Fruit fly (Drosophila melanogaster) whole organism, embryonic: ENCODE results near the gene dpr18.

Experiments
- Atf-2 ChIP-seq: fragments of 200-800 bp; sonication (Bioruptor generic); optimal IDR thresholded peaks from 2 replicates; lab custom pipeline; 2016; ENCODE audit warnings: missing biosample characterization, missing genetic modification characterization
- Awh ChIP-seq: fragments of 200-800 bp; sonication (Bioruptor generic); IDR thresholded peaks from 2 replicates; pipeline ENCODE4, ENCODE4 v1.3.6; 2022; ENCODE audit warnings: missing biosample characterization, missing genetic modification characterization
- Bgb ChIP-seq: fragments of 200-800 bp; sonication (Bioruptor generic); IDR thresholded peaks from 2 replicates; pipeline ENCODE4 v1.3.6; 2022; ENCODE audit warnings: missing biosample characterization, missing genetic modification characterization; ENCODE audit not compliant: partially characterized antibody
- CG1233 ChIP-seq: fragments of 200-800 bp; sonication (Bioruptor generic); optimal IDR thresholded peaks from 4 replicates; lab custom pipeline; 2018; ENCODE audit warnings: missing biosample characterization, mild to moderate bottlenecking, missing genetic modification characterization
- CG13123 ChIP-seq: fragments of 200-800 bp; sonication (Bioruptor generic); optimal IDR thresholded peaks from 2 replicates; lab custom pipeline; 2016; ENCODE audit warnings: missing biosample characterization, missing genetic modification characterization
- CG13296 ChIP-seq: fragments of 200-800 bp; sonication (Bioruptor generic); optimal IDR thresholded peaks from 3 replicates; lab custom pipeline; 2018; ENCODE audit warnings: missing biosample characterization, mild to moderate bottlenecking, missing genetic modification characterization
- CG13775 ChIP-seq: fragments of 200-800 bp; sonication (Bioruptor generic); optimal IDR thresholded peaks from 3 replicates; lab custom pipeline; 2017; ENCODE audit warnings: missing biosample characterization, mild to moderate bottlenecking, missing genetic modification characterization
- CG14050 ChIP-seq: fragments of 200-800 bp; sonication (Bioruptor generic); IDR thresholded peaks from 3 replicates; pipeline ENCODE4 v1.3.6; 2022; ENCODE audit warnings: missing biosample characterization, missing genetic modification characterization
- CG1603 ChIP-seq: fragments of 200-800 bp; sonication (Bioruptor generic); optimal IDR thresholded peaks from 2 replicates; lab custom pipeline; 2019; ENCODE audit warnings: missing biosample characterization, mild to moderate bottlenecking, missing genetic modification characterization, moderate library complexity
- CG16813 ChIP-seq: fragments of 200-800 bp; sonication (Bioruptor generic); IDR thresholded peaks from 3 replicates; pipeline ENCODE4 v1.3.6; 2022; ENCODE audit warnings: missing biosample characterization, missing genetic modification characterization; ENCODE audit not compliant: partially characterized antibody
- CG17361 ChIP-seq: fragments of 200-800 bp; sonication (Bioruptor generic); IDR thresholded peaks from 3 replicates; pipeline ENCODE4 v1.3.6; 2022; ENCODE audit warnings: missing biosample characterization, missing genetic modification characterization
- CG1792 ChIP-seq: fragments of 200-800 bp; sonication (Bioruptor generic); optimal IDR thresholded peaks from 2 replicates; lab custom pipeline; 2016; ENCODE audit warnings: missing biosample characterization, missing genetic modification characterization
- CG2712 ChIP-seq: fragments of 200-800 bp; optimal IDR thresholded peaks from 3 replicates; lab custom pipeline; 2019; ENCODE audit warnings: missing biosample characterization, mild to moderate bottlenecking, missing genetic modification characterization, moderate library complexity
- CG32532 ChIP-seq: fragments of 200-800 bp; sonication (Bioruptor generic); IDR thresholded peaks from 2 replicates; pipeline ENCODE4 v1.3.6; 2022; ENCODE audit warnings: missing biosample characterization, missing genetic modification characterization
- CG32772 ChIP-seq: fragments of 200-800 bp; sonication (Bioruptor generic); IDR thresholded peaks from 2 replicates; pipeline ENCODE4 v1.3.6; 2022; ENCODE audit warnings: missing biosample characterization, missing genetic modification characterization
- CG34224 ChIP-seq: fragments of 200-800 bp; sonication (Bioruptor generic); IDR thresholded peaks from 3 replicates; pipeline ENCODE4 v1.3.6; 2022; ENCODE audit warnings: missing biosample characterization, missing genetic modification characterization; ENCODE audit not compliant: partially characterized antibody
- CG5245 ChIP-seq: fragments of 200-800 bp; sonication (Bioruptor generic); optimal IDR thresholded peaks from 3 replicates; lab custom pipeline; 2016; ENCODE audit warnings: missing biosample characterization, missing genetic modification characterization
- CG6654 ChIP-seq: fragments of 200-800 bp; sonication (Bioruptor generic); optimal IDR thresholded peaks from 2 replicates; lab custom pipeline; 2017; ENCODE audit warnings: missing biosample characterization, mild to moderate bottlenecking, missing genetic modification characterization
- CG6689 ChIP-seq: fragments of 200-800 bp; sonication (Bioruptor generic); IDR thresholded peaks from 2 replicates; pipeline ENCODE4 v1.3.6; 2022; ENCODE audit warnings: missing biosample characterization, missing genetic modification characterization
- CG7786 ChIP-seq: fragments of 200-800 bp; sonication (Bioruptor generic); optimal IDR thresholded peaks from 2 replicates; lab custom pipeline; 2016; ENCODE audit warnings: missing biosample characterization, missing genetic modification characterization
- CG8089 ChIP-seq: fragments of 200-800 bp; sonication (Bioruptor generic); optimal IDR thresholded peaks from 3 replicates; lab custom pipeline; 2016; ENCODE audit warnings: missing biosample characterization, missing genetic modification characterization
- D19A ChIP-seq: fragments of 200-800 bp; optimal IDR thresholded peaks from 3 replicates; lab custom pipeline; 2019; ENCODE audit warnings: missing biosample characterization, mild to moderate bottlenecking, missing genetic modification characterization, moderate library complexity
- Dfd ChIP-seq, 2 experiments: fragments of >200 bp; optimal IDR thresholded peaks; 2 replicates each; lab custom pipeline; 2017; ENCODE audit warnings: missing biosample characterization in 2 of 2, missing genetic modification characterization in 2 of 2
- Dip3 ChIP-seq: fragments of 200-800 bp; sonication (Bioruptor generic); optimal IDR thresholded peaks from 3 replicates; lab custom pipeline; 2016; ENCODE audit warnings: missing biosample characterization, missing genetic modification characterization
- Drgx ChIP-seq: fragments of 200-800 bp; sonication (Bioruptor generic); IDR thresholded peaks from 2 replicates; pipeline ENCODE4 v1.3.6; 2022; ENCODE audit warnings: missing biosample characterization, missing genetic modification characterization
- ERR ChIP-seq: fragments of 200-800 bp; sonication (Bioruptor generic); optimal IDR thresholded peaks from 2 replicates; lab custom pipeline; 2016; ENCODE audit warnings: missing biosample characterization, missing genetic modification characterization
- H15 ChIP-seq: fragments of 200-800 bp; sonication (Bioruptor generic); IDR thresholded peaks from 3 replicates; pipeline ENCODE4 v1.3.6; 2022; ENCODE audit warnings: missing biosample characterization, missing genetic modification characterization
- H2.0 ChIP-seq: fragments of 200-800 bp; sonication (Bioruptor generic); IDR thresholded peaks from 2 replicates; pipeline ENCODE4 v1.3.6; 2022; ENCODE audit warnings: missing biosample characterization, missing genetic modification characterization
- Hmr ChIP-seq: fragments of 200-800 bp; sonication (Bioruptor generic); optimal IDR thresholded peaks from 3 replicates; lab custom pipeline; 2017; ENCODE audit warnings: mild to moderate bottlenecking, missing biosample characterization, missing genetic modification reagents, missing genetic modification characterization
- Lim3 ChIP-seq: fragments of 200-800 bp; sonication (Bioruptor generic); IDR thresholded peaks from 2 replicates; pipeline ENCODE4 v1.3.6; 2022; ENCODE audit warnings: missing biosample characterization, missing genetic modification characterization
- Max ChIP-seq: fragments of 200-800 bp; sonication (Bioruptor generic); optimal IDR thresholded peaks from 2 replicates; lab custom pipeline; 2016; ENCODE audit warnings: missing biosample characterization, mild to moderate bottlenecking, missing genetic modification characterization
- Mes4 ChIP-seq: fragments of 200-800 bp; sonication (Bioruptor generic); optimal IDR thresholded peaks from 2 replicates; lab custom pipeline; 2016; ENCODE audit warnings: missing biosample characterization, missing genetic modification characterization
- NK7.1 ChIP-seq: fragments of 200-800 bp; sonication (Bioruptor generic); optimal IDR thresholded peaks from 3 replicates; lab custom pipeline; 2016; ENCODE audit warnings: missing biosample characterization, missing genetic modification characterization
- Ravus ChIP-seq: fragments of 200-800 bp; sonication (Bioruptor generic); IDR thresholded peaks from 2 replicates; pipeline ENCODE4 v1.3.6; 2022; ENCODE audit warnings: missing biosample characterization, missing genetic modification characterization
- Trl ChIP-seq, 3 experiments: fragments of >200 bp in 2 of 3; fragments of 200-800 bp in 1 of 3; sonication (Bioruptor generic) in 1 of 3; optimal IDR thresholded peaks; 2 replicates in 1 of 3; 3 replicates in 2 of 3; lab custom pipeline; 2016 to 2017; ENCODE audit warnings: missing biosample characterization in 1 of 3, missing genetic modification characterization in 1 of 3
- amos ChIP-seq: fragments of 200-800 bp; sonication (Bioruptor generic); IDR thresholded peaks from 2 replicates; pipeline ENCODE4 v1.3.6; 2022; ENCODE audit warnings: missing biosample characterization, missing genetic modification characterization; ENCODE audit not compliant: partially characterized antibody
- bsh ChIP-seq, 2 experiments: fragments of 200-800 bp; sonication (Bioruptor generic); optimal IDR thresholded peaks; 2 replicates each; lab custom pipeline; 2017 to 2018; ENCODE audit warnings: mild to moderate bottlenecking in 2 of 2, missing biosample characterization in 2 of 2, missing genetic modification characterization in 2 of 2, moderate library complexity in 1 of 2
- cg ChIP-seq: fragments of 200-800 bp; sonication (Bioruptor generic); optimal IDR thresholded peaks from 3 replicates; lab custom pipeline; 2019; ENCODE audit warnings: missing biosample characterization, mild to moderate bottlenecking, missing genetic modification characterization, moderate library complexity
- dati ChIP-seq: fragments of 200-800 bp; sonication (Bioruptor generic); IDR thresholded peaks from 2 replicates; pipeline ENCODE4 v1.3.6; 2022; ENCODE audit warnings: missing biosample characterization, missing genetic modification characterization
- eyg ChIP-seq: fragments of 200-800 bp; sonication (Bioruptor generic); optimal IDR thresholded peaks from 3 replicates; lab custom pipeline; 2016; ENCODE audit warnings: missing biosample characterization, missing genetic modification characterization
- gfzf ChIP-seq: fragments of 200-800 bp; sonication (Bioruptor generic); optimal IDR thresholded peaks from 2 replicates; lab custom pipeline; 2016; ENCODE audit warnings: missing biosample characterization, mild to moderate bottlenecking, missing genetic modification characterization, moderate library complexity
- mirr ChIP-seq: fragments of 200-800 bp; sonication (Bioruptor generic); optimal IDR thresholded peaks from 3 replicates; lab custom pipeline; 2018; ENCODE audit warnings: missing biosample characterization, mild to moderate bottlenecking, missing genetic modification characterization
- oc ChIP-seq: fragments of 200-800 bp; sonication (Bioruptor generic); optimal IDR thresholded peaks from 2 replicates; lab custom pipeline; 2018; ENCODE audit warnings: missing biosample characterization, mild to moderate bottlenecking, missing genetic modification characterization, moderate library complexity
- otp ChIP-seq: fragments of 200-800 bp; sonication (Bioruptor generic); IDR thresholded peaks from 3 replicates; pipeline ENCODE4, ENCODE4 v1.3.6; 2022; ENCODE audit warnings: missing biosample characterization, missing genetic modification characterization
- pho ChIP-seq: fragments of 200-800 bp; sonication (Bioruptor generic); optimal IDR thresholded peaks from 2 replicates; lab custom pipeline; 2016; ENCODE audit warnings: missing biosample characterization, missing genetic modification characterization
- pnt ChIP-seq: fragments of 200-800 bp; sonication (Bioruptor generic); optimal IDR thresholded peaks from 3 replicates; lab custom pipeline; 2016; ENCODE audit warnings: missing biosample characterization, missing genetic modification characterization
- stc ChIP-seq: fragments of 200-800 bp; sonication (Bioruptor generic); IDR thresholded peaks from 2 replicates; pipeline ENCODE4 v1.3.6; 2022; ENCODE audit warnings: missing biosample characterization, missing genetic modification characterization
- stwl ChIP-seq: fragments of 200-800 bp; sonication (Bioruptor generic); optimal IDR thresholded peaks from 3 replicates; lab custom pipeline; 2018; ENCODE audit warnings: missing biosample characterization, mild to moderate bottlenecking, missing genetic modification characterization, moderate library complexity
- twi ChIP-seq: fragments of 200-800 bp; optimal IDR thresholded peaks from 2 replicates; lab custom pipeline; 2019; ENCODE audit warnings: missing biosample characterization, mild to moderate bottlenecking, missing genetic modification characterization, moderate library complexity
- zen2 ChIP-seq: fragments of 200-800 bp; sonication (Bioruptor generic); IDR thresholded peaks from 3 replicates; pipeline ENCODE4 v1.3.6; 2022; ENCODE audit warnings: missing biosample characterization, missing genetic modification characterization; ENCODE audit not compliant: partially characterized antibody

The dpr18 gene

DNA sequence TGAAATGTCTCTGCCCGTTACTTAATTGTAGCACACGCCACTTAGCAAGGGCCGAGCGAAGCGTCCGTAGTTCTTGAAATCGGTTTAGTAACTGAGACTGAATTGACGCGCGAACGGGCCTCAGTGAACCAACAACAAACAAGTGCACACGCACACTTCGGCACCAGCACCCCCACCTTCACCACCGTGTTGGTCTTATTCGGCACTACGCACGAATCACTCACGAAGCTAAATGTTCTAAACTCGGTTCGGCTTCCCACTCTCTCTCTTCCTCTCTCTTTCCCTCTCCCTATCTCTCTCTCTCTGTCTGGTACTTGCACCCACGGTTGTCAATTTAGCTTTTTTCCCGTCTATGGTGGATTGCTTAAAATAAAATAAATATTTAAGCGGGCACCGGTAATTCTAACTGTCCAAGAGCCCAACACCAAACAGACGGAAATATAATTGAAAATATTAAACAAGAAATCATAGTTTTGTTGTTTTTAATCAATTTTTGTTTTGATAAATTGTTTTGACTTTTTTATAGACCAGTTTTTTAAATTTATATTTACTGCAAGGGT, 28.0 kb downstream of the dpr18 start, which contains the start of gene Tob (continued):
- TF ChIP-seq D19A (tag; lab: Kevin White, UChicago) (peak; percentile 96), NK7.1 (no peak), Dfd (GFP tag; optimal IDR thresholded peaks at IDR 0.05; lab: Kevin White, UChicago) (no peak), CG2712 (no peak), pho (GFP tag; lab: Kevin White, UChicago) (no peak), CG7786 (GFP tag; lab: Kevin White, UChicago) (no peak), twi (no peak), CG13123 (GFP tag; lab: Kevin White, UChicago) (no peak), eyg (GFP tag; lab: Kevin White, UChicago) (no peak), CG14050 (GFP tag; lab: Robert Waterston, UW) (no peak), oc (tag; lab: Kevin White, UChicago) (no peak), pnt (GFP tag; lab: Kevin White, UChicago) (no peak), ERR (GFP tag; lab: Kevin White, UChicago) (peak; percentile 4), CG6654 (GFP tag; lab: Kevin White, UChicago) (no peak), H15 (GFP tag; lab: Robert Waterston, UW) (no peak), CG13296 (GFP tag; lab: Kevin White, UChicago) (no peak), Lim3 (GFP tag; lab: Robert Waterston, UW) (no peak), CG13775 (GFP tag; lab: Kevin White, UChicago) (no peak), amos (GFP tag; lab: Robert Waterston, UW) (peak; percentile 53; the same call in 1 of the 2 replicates), gfzf (GFP tag; lab: Kevin White, UChicago) (no peak), dati (GFP tag; lab: Robert Waterston, UW) (no peak), cg (GFP tag; lab: Kevin White, UChicago) (peak; percentile 77), stwl (no peak), CG32772 (GFP tag; lab: Robert Waterston, UW) (no peak), Hmr (peak; percentile 19), CG16813 (GFP tag; lab: Robert Waterston, UW) (no peak; the same call in 2 of the 3 replicates), CG8089 (no peak), Max (no peak), bsh (GFP tag; optimal IDR thresholded peaks at IDR 0.05; lab: Kevin White, UChicago) (no peak), CG17361 (GFP tag; lab: Robert Waterston, UW) (no peak), CG32532 (GFP tag; lab: Robert Waterston, UW) (peak; percentile 52; the same call in 1 of the 2 replicates), CG1792 (GFP tag; lab: Kevin White, UChicago) (no peak), H2.0 (GFP tag; lab: Robert Waterston, UW) (peak; percentile 21; the same call in 1 of the 2 replicates), Ravus (GFP tag; lab: Robert Waterston, UW) (no peak), Bgb (GFP tag; lab: Robert Waterston, UW) (peak; percentile 54; the same call in 1 of the 2 replicates), otp (GFP tag; lab: Robert Waterston, UW) (0 out of 3 replicates have a peak, but pooled peaks have one; percentile 9), CG5245 (GFP tag; lab: Kevin White, UChicago) (no peak), zen2 (no peak), CG1233 (GFP tag; lab: Kevin White, UChicago) (peak; percentile 15), Awh (no peak), CG1603 (tag; lab: Kevin White, UChicago) (no peak), mirr (GFP tag; lab: Kevin White, UChicago) (peak; percentile 73), CG6689 (0 out of 2 replicates have a peak, but pooled peaks have one; percentile 11), CG34224 (GFP tag; lab: Robert Waterston, UW) (peak; percentile 20; the same call in 1 of the 3 replicates), Trl (optimal IDR thresholded peaks at IDR 0.05; lab: Kevin White, UChicago) (peak; percentile 81 to 89), Trl (GFP tag; optimal IDR thresholded peaks at IDR 0.05; lab: Kevin White, UChicago) (peak; percentile 21), Atf-2 (no peak), Mes4 (GFP tag; lab: Kevin White, UChicago) (no peak), stc (no peak), Dip3 (GFP tag; lab: Kevin White, UChicago) (no peak), Drgx (GFP tag; lab: Robert Waterston, UW) (peak; percentile 61)
